Worm (Caenorhabditis elegans) whole organism, early embryonic: ENCODE results near the gene T26C11.8.

Experiments
- F13C5.2 ChIP-seq: sonication (generic microtip); optimal IDR thresholded peaks from 2 replicates; lab custom pipeline; 2017; ENCODE audit warnings: mild to moderate bottlenecking, missing genetic modification characterization, inconsistent platforms, missing compliant biosample characterization
- ama-1 ChIP-seq: fragments of 150-350 bp; optimal IDR thresholded peaks from 2 replicates; lab custom pipeline; 2014
- ceh-13 ChIP-seq: fragments of 200-800 bp; sonication (Bioruptor generic); optimal IDR thresholded peaks from 2 replicates; lab custom pipeline; 2018; ENCODE audit warnings: mild to moderate bottlenecking, missing genetic modification characterization, missing compliant biosample characterization
- ceh-36 ChIP-seq: sonication (generic microtip); optimal IDR thresholded peaks from 2 replicates; lab custom pipeline; 2016; ENCODE audit warnings: missing genetic modification characterization, inconsistent platforms, missing compliant biosample characterization
- ets-7 ChIP-seq: sonication (generic microtip); optimal IDR thresholded peaks from 2 replicates; lab custom pipeline; 2016; ENCODE audit warnings: missing genotype, missing genetic modification characterization, missing compliant biosample characterization
- flt-1 ChIP-seq: fragments of 200-800 bp; sonication (Bioruptor generic); IDR thresholded peaks from 2 replicates; pipeline ENCODE4 v1.3.6; 2022; ENCODE audit warnings: missing genetic modification characterization, missing compliant biosample characterization
- hmg-4 ChIP-seq: fragments of 200-800 bp; sonication (Bioruptor generic); optimal IDR thresholded peaks from 2 replicates; lab custom pipeline; 2018; ENCODE audit warnings: mild to moderate bottlenecking, missing genetic modification characterization, missing compliant biosample characterization

DNA sequence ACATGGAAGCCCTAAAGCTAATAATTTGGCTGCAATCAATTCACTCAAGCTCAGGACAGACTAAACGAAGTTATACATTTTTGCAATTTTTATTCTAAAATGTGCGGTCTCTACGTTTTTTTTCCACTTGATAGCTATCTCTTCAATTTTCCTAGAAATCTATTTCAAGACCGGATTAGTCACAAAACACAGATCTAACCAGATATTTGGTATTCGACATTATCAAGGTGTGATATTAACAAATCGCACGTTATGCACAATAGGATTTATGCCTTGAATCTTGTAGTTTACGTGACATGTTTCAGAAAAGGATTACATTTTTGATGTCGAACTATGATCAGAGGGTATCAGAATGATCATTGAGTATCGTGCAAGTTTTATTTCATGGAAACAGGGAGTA lies 41.0 kb downstream of the T26C11.8 start:
- TF ChIP-seq ceh-13 (GFP tag; lab: Kevin White, UChicago) (no peak), ceh-36 (tag; lab: Kevin White, UChicago) (no peak), ama-1 (lab: Kevin White, UChicago) (no peak), ets-7 (tag; lab: Kevin White, UChicago) (no peak), hmg-4 (no peak), F13C5.2 (no peak), flt-1 (no peak)
